Worm (Caenorhabditis elegans) whole organism, early embryonic: ENCODE results near the gene sec-6.

Source experiments
- B0310.2 ChIP-seq: sonication (generic microtip); optimal IDR thresholded peaks from 2 replicates; lab custom pipeline; 2016; ENCODE audit warnings: mild to moderate bottlenecking, missing genetic modification characterization, missing compliant biosample characterization
- F13C5.2 ChIP-seq: sonication (generic microtip); optimal IDR thresholded peaks from 2 replicates; lab custom pipeline; 2017; ENCODE audit warnings: mild to moderate bottlenecking, missing genetic modification characterization, inconsistent platforms, missing compliant biosample characterization
- aly-1 ChIP-seq: sonication (generic microtip); optimal IDR thresholded peaks from 2 replicates; lab custom pipeline; 2016; ENCODE audit warnings: missing genetic modification characterization, missing compliant biosample characterization
- ama-1 ChIP-seq: fragments of 150-350 bp; optimal IDR thresholded peaks from 2 replicates; lab custom pipeline; 2014
- ceh-13 ChIP-seq: fragments of 200-800 bp; sonication (Bioruptor generic); optimal IDR thresholded peaks from 2 replicates; lab custom pipeline; 2018; ENCODE audit warnings: mild to moderate bottlenecking, missing genetic modification characterization, missing compliant biosample characterization
- ceh-36 ChIP-seq: sonication (generic microtip); optimal IDR thresholded peaks from 2 replicates; lab custom pipeline; 2016; ENCODE audit warnings: missing genetic modification characterization, inconsistent platforms, missing compliant biosample characterization
- ets-7 ChIP-seq: sonication (generic microtip); optimal IDR thresholded peaks from 2 replicates; lab custom pipeline; 2016; ENCODE audit warnings: missing genotype, missing genetic modification characterization, missing compliant biosample characterization
- flt-1 ChIP-seq: fragments of 200-800 bp; sonication (Bioruptor generic); IDR thresholded peaks from 2 replicates; pipeline ENCODE4 v1.3.6; 2022; ENCODE audit warnings: missing genetic modification characterization, missing compliant biosample characterization
- hmbx-1 ChIP-seq: sonication (generic microtip); optimal IDR thresholded peaks from 2 replicates; lab custom pipeline; 2016; ENCODE audit warnings: mild to moderate bottlenecking, missing genetic modification characterization, missing compliant biosample characterization
- hmg-4 ChIP-seq: fragments of 200-800 bp; sonication (Bioruptor generic); optimal IDR thresholded peaks from 2 replicates; lab custom pipeline; 2018; ENCODE audit warnings: mild to moderate bottlenecking, missing genetic modification characterization, missing compliant biosample characterization
- hnd-1 ChIP-seq: sonication (generic microtip); optimal IDR thresholded peaks from 2 replicates; lab custom pipeline; 2016; ENCODE audit warnings: missing genetic modification characterization, missing compliant biosample characterization
- pes-1 ChIP-seq: fragments of 200-800 bp; sonication (Bioruptor generic); IDR thresholded peaks from 2 replicates; pipeline ENCODE4 v1.3.6; 2022; ENCODE audit warnings: missing genetic modification reagents, missing genetic modification characterization, missing compliant biosample characterization
- scrt-1 ChIP-seq: fragments of 200-800 bp; sonication (Bioruptor generic); IDR thresholded peaks from 2 replicates; pipeline ENCODE4 v1.3.6; 2022; ENCODE audit warnings: missing genetic modification characterization, missing compliant biosample characterization
- sea-1 ChIP-seq: fragments of 200-800 bp; sonication (Bioruptor generic); conservative IDR thresholded peaks from 2 replicates; pipeline ENCODE4 v1.3.6; 2022; ENCODE audit warnings: missing genetic modification characterization, missing compliant biosample characterization
- tbx-11 ChIP-seq: fragments of 200-800 bp; sonication (Bioruptor generic); IDR thresholded peaks from 2 replicates; pipeline ENCODE4 v1.3.6; 2022; ENCODE audit warnings: missing genetic modification characterization, missing compliant biosample characterization
- tbx-37 ChIP-seq: fragments of 200-800 bp; sonication (Bioruptor generic); conservative IDR thresholded peaks from 2 replicates; pipeline ENCODE4 v1.3.6; 2022; ENCODE audit warnings: missing genetic modification reagents, missing genetic modification characterization, missing compliant biosample characterization
- tra-4 ChIP-seq: sonication (generic microtip); optimal IDR thresholded peaks from 2 replicates; lab custom pipeline; 2017; ENCODE audit warnings: missing genetic modification characterization, missing compliant biosample characterization

sec-6 gene

ce11 chrII:5353642-5354041, 5.7 kb upstream of the sec-6 start:
- TF ChIP-seq scrt-1 (no peak), pes-1 (GFP tag; lab: Robert Waterston, UW) (peak; percentile 46; the same call in 1 of the 2 replicates), sea-1 (GFP tag; lab: Robert Waterston, UW) (no peak), hmg-4 (GFP tag; lab: Kevin White, UChicago) (no peak), ets-7 (tag; lab: Kevin White, UChicago) (no peak)

- no peak for TF ChIP-seq scrt-1
- no peak for TF ChIP-seq tbx-37 (GFP tag; lab: Robert Waterston, UW)
- TF ChIP-seq tbx-11 = no peak
- no peak for TF ChIP-seq hmbx-1
- no peak for TF ChIP-seq B0310.2 (tag; lab: Kevin White, UChicago)
- TF ChIP-seq ceh-36 (tag; lab: Kevin White, UChicago) = no peak
- TF ChIP-seq F13C5.2 = no peak
- no peak for TF ChIP-seq hnd-1 (tag; lab: Kevin White, UChicago)
- TF ChIP-seq tra-4 (tag; lab: Kevin White, UChicago) = no peak
- TF ChIP-seq flt-1 (GFP tag; lab: Robert Waterston, UW) = no peak
- TF ChIP-seq pes-1 (GFP tag; lab: Robert Waterston, UW) = no peak
- TF ChIP-seq sea-1 (GFP tag; lab: Robert Waterston, UW) = no peak
- no peak for TF ChIP-seq ceh-13
- no peak for TF ChIP-seq aly-1 (tag; lab: Kevin White, UChicago)
- TF ChIP-seq hmg-4 (GFP tag; lab: Kevin White, UChicago) = no peak
- TF ChIP-seq ets-7 (tag; lab: Kevin White, UChicago) = no peak
- TF ChIP-seq ama-1 = no peak
These were observed 4.0 kb upstream of the sec-6 start, which contains the start of gene srg-69 for ce11 chrII:5355384-5355783. Gene srg-69, plus strand, starts transcription at chrII:5355684.

- TF ChIP-seq aly-1 (tag; lab: Kevin White, UChicago) (no peak), hnd-1 (tag; lab: Kevin White, UChicago) (no peak), hmg-4 (GFP tag; lab: Kevin White, UChicago) (peak; percentile 74), flt-1 (GFP tag; lab: Robert Waterston, UW) (0 out of 2 replicates have a peak, but pooled peaks have one; percentile 11), ceh-36 (tag; lab: Kevin White, UChicago) (no peak), B0310.2 (tag; lab: Kevin White, UChicago) (no peak), ceh-13 (peak; percentile 21), tra-4 (tag; lab: Kevin White, UChicago) (no peak), tbx-11 (0 out of 2 replicates have a peak, but pooled peaks have one; percentile 42), scrt-1 (no peak), ama-1 (no peak), pes-1 (GFP tag; lab: Robert Waterston, UW) (peak; percentile 74), F13C5.2 (peak; percentile 61), hmbx-1 (no peak), ets-7 (tag; lab: Kevin White, UChicago) (peak; percentile 23), sea-1 (GFP tag; lab: Robert Waterston, UW) (0 out of 2 replicates have a peak, but pooled peaks have one; percentile 23), tbx-37 (GFP tag; lab: Robert Waterston, UW) (peak; percentile 79)
These were observed 1.1 kb upstream of the sec-6 start, which contains the start of the genes F09E5.11 and bmy-1 for ce11 chrII:5358137-5358745. Gene F09E5.11, minus strand, starts transcription at chrII:5358187. Gene bmy-1, plus strand, starts transcription at chrII:5358695.

- TF ChIP-seq ceh-36 (tag; lab: Kevin White, UChicago) (no peak), B0310.2 (tag; lab: Kevin White, UChicago) (no peak), aly-1 (tag; lab: Kevin White, UChicago) (no peak), tra-4 (tag; lab: Kevin White, UChicago) (no peak), pes-1 (GFP tag; lab: Robert Waterston, UW) (no peak), scrt-1 (no peak), F13C5.2 (no peak), sea-1 (GFP tag; lab: Robert Waterston, UW) (no peak), flt-1 (GFP tag; lab: Robert Waterston, UW) (no peak), hmg-4 (GFP tag; lab: Kevin White, UChicago) (no peak), tbx-37 (GFP tag; lab: Robert Waterston, UW) (no peak), tbx-11 (no peak), hmbx-1 (no peak), hnd-1 (tag; lab: Kevin White, UChicago) (no peak), ets-7 (tag; lab: Kevin White, UChicago) (no peak), ama-1 (no peak), ceh-13 (no peak)
These were observed 5.2 kb downstream of the sec-6 start for ce11 chrII:5364516-5364915.

- TF ChIP-seq aly-1 (tag; lab: Kevin White, UChicago) (no peak), ama-1 (no peak), ceh-36 (tag; lab: Kevin White, UChicago) (no peak), ceh-13 (no peak), hmg-4 (GFP tag; lab: Kevin White, UChicago) (no peak), F13C5.2 (no peak), ets-7 (tag; lab: Kevin White, UChicago) (no peak), tbx-11 (no peak), hnd-1 (tag; lab: Kevin White, UChicago) (no peak), scrt-1 (no peak), hmbx-1 (no peak), tbx-37 (GFP tag; lab: Robert Waterston, UW) (no peak), pes-1 (GFP tag; lab: Robert Waterston, UW) (no peak), sea-1 (GFP tag; lab: Robert Waterston, UW) (no peak), B0310.2 (tag; lab: Kevin White, UChicago) (no peak), tra-4 (tag; lab: Kevin White, UChicago) (no peak)
These were observed 6.3 kb downstream of the sec-6 start, which contains the start of gene F09E5.16 for ce11 chrII:5365645-5366044. Gene F09E5.16, minus strand, starts transcription at chrII:5365745.

ce11 chrII:5370641-5371040, 11.3 kb downstream of the sec-6 start, which contains the start of gene F09E5.12:
Gene F09E5.12, minus strand, starts transcription at chrII:5370741.
- TF ChIP-seq ceh-36 (tag; lab: Kevin White, UChicago) = no peak
- TF ChIP-seq tbx-11 = no peak
- no peak for TF ChIP-seq F13C5.2
- TF ChIP-seq B0310.2 (tag; lab: Kevin White, UChicago) = no peak
- no peak for TF ChIP-seq tbx-37 (GFP tag; lab: Robert Waterston, UW)
- no peak for TF ChIP-seq tra-4 (tag; lab: Kevin White, UChicago)
- no peak for TF ChIP-seq hmg-4 (GFP tag; lab: Kevin White, UChicago)
- no peak for TF ChIP-seq flt-1 (GFP tag; lab: Robert Waterston, UW)
- no peak for TF ChIP-seq pes-1 (GFP tag; lab: Robert Waterston, UW)
- no peak for TF ChIP-seq aly-1 (tag; lab: Kevin White, UChicago)
- no peak for TF ChIP-seq scrt-1
- TF ChIP-seq ets-7 (tag; lab: Kevin White, UChicago) = no peak
- no peak for TF ChIP-seq sea-1 (GFP tag; lab: Robert Waterston, UW)
- TF ChIP-seq ceh-13 = no peak
- no peak for TF ChIP-seq ama-1
- TF ChIP-seq hnd-1 (tag; lab: Kevin White, UChicago) = no peak
